Worm (Caenorhabditis elegans) whole organism, mixed stage, embryonic: Measurements from ENCODE around the gene ceh-18.

Experiments used
- M03D4.4 ChIP-seq: sonication (generic microtip); optimal IDR thresholded peaks from 2 replicates; lab custom pipeline; 2017; ENCODE audit warnings: mild to moderate bottlenecking, missing genetic modification characterization, missing compliant biosample characterization
- ceh-83 ChIP-seq: fragments of 200-800 bp; sonication (Bioruptor generic); optimal IDR thresholded peaks from 2 replicates; lab custom pipeline; 2018; ENCODE audit warnings: mild to moderate bottlenecking, missing genetic modification characterization, missing compliant biosample characterization
- drap-1 ChIP-seq: fragments of 200-800 bp; sonication (Bioruptor generic); optimal IDR thresholded peaks from 3 replicates; lab custom pipeline; 2018; ENCODE audit warnings: mild to moderate bottlenecking, missing genetic modification characterization, missing compliant biosample characterization
- ham-2 ChIP-seq: fragments of 200-800 bp; sonication (Bioruptor generic); optimal IDR thresholded peaks from 2 replicates; lab custom pipeline; 2018; ENCODE audit warnings: mild to moderate bottlenecking, missing genetic modification characterization, missing compliant biosample characterization
- lin-32 ChIP-seq: fragments of 200-800 bp; sonication (Bioruptor generic); optimal IDR thresholded peaks from 2 replicates; lab custom pipeline; 2018; ENCODE audit warnings: mild to moderate bottlenecking, missing genetic modification characterization, missing compliant biosample characterization
- lsy-2 ChIP-seq: fragments of 150-350 bp; optimal IDR thresholded peaks from 2 replicates; lab custom pipeline; 2014; ENCODE audit warnings: missing biosample characterization, missing genetic modification characterization
- nhr-28 ChIP-seq: fragments of 150-350 bp; optimal IDR thresholded peaks from 2 replicates; lab custom pipeline; 2014; ENCODE audit warnings: missing biosample characterization, missing genetic modification characterization

DNA sequence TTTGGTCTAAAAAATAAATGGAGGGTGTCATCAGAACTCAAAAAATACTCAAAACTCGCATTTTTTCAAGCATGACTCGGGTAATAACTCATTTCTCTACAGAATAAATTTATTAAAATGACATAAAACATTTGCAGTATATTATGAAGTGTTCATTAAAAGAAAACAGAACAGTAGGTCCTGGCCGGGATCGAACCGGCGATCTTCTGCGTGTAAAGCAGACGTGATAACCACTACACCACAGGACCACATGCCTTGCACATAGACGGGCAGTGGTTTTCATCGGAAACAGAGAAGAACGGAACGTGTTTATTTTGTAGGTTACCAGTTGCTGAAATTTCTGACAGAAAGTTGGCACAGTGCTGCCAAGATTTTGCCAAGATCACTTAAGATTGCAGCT is 64.2 kb downstream of the ceh-18 start:
- TF ChIP-seq ham-2 (GFP tag; lab: Kevin White, UChicago) (no peak), ceh-83 (GFP tag; lab: Kevin White, UChicago) (no peak), nhr-28 (tag; lab: Kevin White, UChicago) (no peak), lsy-2 (tag; lab: Kevin White, UChicago) (no peak), M03D4.4 (tag; lab: Kevin White, UChicago) (no peak), drap-1 (GFP tag; lab: Kevin White, UChicago) (no peak), lin-32 (GFP tag; lab: Kevin White, UChicago) (no peak)
